Worm (Caenorhabditis elegans) whole organism, L3 larva: ENCODE measurements around the gene F36A4.4.

ENCODE experiments used
- R02D3.7 ChIP-seq: fragments of 150-350 bp; optimal IDR thresholded peaks from 2 replicates; lab custom pipeline; 2014; ENCODE audit warnings: missing biosample characterization, missing genetic modification characterization
- ZK546.5 ChIP-seq: sonication (generic microtip); optimal IDR thresholded peaks from 2 replicates; lab custom pipeline; 2017; ENCODE audit warnings: missing biosample characterization, missing genetic modification characterization
- elt-2 ChIP-seq: sonication (generic microtip); optimal IDR thresholded peaks from 2 replicates; lab custom pipeline; 2016; ENCODE audit warnings: missing genetic modification reagents, mild to moderate bottlenecking, missing genetic modification characterization, missing compliant biosample characterization
- fos-1 ChIP-seq: fragments of 150-350 bp; optimal IDR thresholded peaks from 2 replicates; lab custom pipeline; 2014; ENCODE audit warnings: missing biosample characterization, missing genetic modification characterization
- lin-39 ChIP-seq: fragments of 150-350 bp; optimal IDR thresholded peaks from 2 replicates; lab custom pipeline; 2018; ENCODE audit warnings: missing biosample characterization, missing genetic modification reagents, missing genetic modification characterization
- nhr-11 ChIP-seq: fragments of 150-350 bp; optimal IDR thresholded peaks from 2 replicates; lab custom pipeline; 2014; ENCODE audit warnings: missing biosample characterization, missing genetic modification characterization
- nhr-25 ChIP-seq: sonication (generic microtip); optimal IDR thresholded peaks from 2 replicates; lab custom pipeline; 2017; ENCODE audit warnings: missing biosample characterization, missing genetic modification characterization
- sea-2 ChIP-seq: fragments of 150-350 bp; sonication (generic microtip); optimal IDR thresholded peaks from 4 replicates; lab custom pipeline; 2014; ENCODE audit warnings: missing biosample characterization, missing genetic modification reagents, missing genetic modification characterization
- unc-62 ChIP-seq: fragments of 150-350 bp; sonication (generic microtip); optimal IDR thresholded peaks from 4 replicates; lab custom pipeline; 2014; ENCODE audit warnings: missing biosample characterization, missing genetic modification reagents, missing genetic modification characterization

DNA sequence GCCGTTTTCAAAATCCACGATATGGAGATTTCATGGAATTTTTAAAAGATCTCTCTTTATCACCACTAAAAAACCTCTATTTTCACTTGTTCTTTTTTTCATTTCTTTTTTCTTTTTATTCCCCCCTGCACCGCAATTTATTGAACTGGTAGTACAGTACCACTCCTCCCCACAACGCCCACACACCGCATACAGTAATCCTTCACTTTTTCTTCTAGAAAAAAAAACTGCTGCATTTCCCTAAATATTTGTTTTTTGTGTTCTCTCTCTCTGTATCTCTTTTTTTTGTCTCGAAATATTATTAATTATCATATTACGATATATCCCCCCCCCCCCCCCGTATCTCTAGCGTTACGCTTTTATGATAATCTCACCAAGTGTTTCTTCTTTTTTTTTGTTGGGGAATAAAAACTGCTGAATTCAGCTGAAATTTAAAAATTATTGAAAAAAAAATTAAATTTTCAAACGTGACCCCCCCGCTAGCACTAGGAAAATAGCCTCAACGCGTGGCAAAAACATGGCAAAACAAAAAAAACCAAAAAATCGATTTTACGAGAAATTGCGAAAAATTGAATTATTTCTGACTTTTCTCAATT lies 49.5 kb downstream of the F36A4.4 start, which contains the start of gene Y24D9B.1:
- TF ChIP-seq lin-39 (tag; lab: Kevin White, UChicago) (no peak), fos-1 (tag; lab: Kevin White, UChicago) (no peak), elt-2 (tag; lab: Kevin White, UChicago) (no peak), unc-62 (GFP tag; lab: Kevin White, UChicago) (no peak), ZK546.5 (tag; lab: Kevin White, UChicago) (no peak), nhr-11 (no peak), sea-2 (GFP tag; lab: Kevin White, UChicago) (no peak), R02D3.7 (tag; lab: Kevin White, UChicago) (no peak), nhr-25 (tag; lab: Kevin White, UChicago) (no peak)
